Worm (Caenorhabditis elegans) whole organism, late embryonic: ENCODE measurements around the gene mmad-1.

Experiments
- C08G9.2 ChIP-seq: sonication (generic microtip); optimal IDR thresholded peaks from 2 replicates; lab custom pipeline; 2016; ENCODE audit warnings: mild to moderate bottlenecking, missing genetic modification characterization, moderate library complexity, missing compliant biosample characterization
- C38D4.7 ChIP-seq: fragments of 200-800 bp; sonication (Bioruptor generic); optimal IDR thresholded peaks from 2 replicates; lab custom pipeline; 2018; ENCODE audit warnings: mild to moderate bottlenecking, missing genetic modification characterization, moderate library complexity, missing compliant biosample characterization
- T23F11.4 ChIP-seq: fragments of 200-800 bp; sonication (Bioruptor generic); optimal IDR thresholded peaks from 2 replicates; lab custom pipeline; 2018; ENCODE audit warnings: mild to moderate bottlenecking, missing genetic modification characterization, missing compliant biosample characterization
- ama-1 ChIP-seq: fragments of 150-350 bp; optimal IDR thresholded peaks from 2 replicates; lab custom pipeline; 2014
- ceh-18 ChIP-seq: sonication (generic microtip); optimal IDR thresholded peaks from 2 replicates; lab custom pipeline; 2016; ENCODE audit warnings: missing genetic modification characterization, missing compliant biosample characterization
- ceh-2 ChIP-seq: sonication (generic microtip); optimal IDR thresholded peaks from 2 replicates; lab custom pipeline; 2016; ENCODE audit warnings: missing genotype, missing genetic modification characterization, missing compliant biosample characterization
- ceh-22 ChIP-seq: sonication (generic microtip); optimal IDR thresholded peaks from 2 replicates; lab custom pipeline; 2017; ENCODE audit warnings: missing biosample characterization, missing genetic modification characterization
- ceh-30 ChIP-seq: fragments of 150-350 bp; optimal IDR thresholded peaks from 2 replicates; lab custom pipeline; 2014; ENCODE audit warnings: missing biosample characterization, missing genetic modification characterization
- ceh-34 ChIP-seq: sonication (generic microtip); optimal IDR thresholded peaks from 2 replicates; lab custom pipeline; 2016; ENCODE audit warnings: mild to moderate bottlenecking, missing genetic modification characterization, missing compliant biosample characterization
- ceh-45 ChIP-seq: fragments of 200-800 bp; sonication (Bioruptor generic); IDR thresholded peaks from 2 replicates; pipeline ENCODE4 v1.3.6; 2022; ENCODE audit warnings: missing genetic modification reagents, missing genetic modification characterization, missing compliant biosample characterization
- ceh-9 ChIP-seq: sonication (generic microtip); optimal IDR thresholded peaks from 2 replicates; lab custom pipeline; 2016; ENCODE audit warnings: mild to moderate bottlenecking, missing genetic modification characterization, inconsistent platforms, missing compliant biosample characterization
- elt-2 ChIP-seq: sonication (generic microtip); optimal IDR thresholded peaks from 2 replicates; lab custom pipeline; 2016; ENCODE audit warnings: missing genetic modification reagents, missing genetic modification characterization, missing compliant biosample characterization
- eyg-1 ChIP-seq: sonication (generic microtip); optimal IDR thresholded peaks from 2 replicates; lab custom pipeline; 2016; ENCODE audit warnings: missing genotype, missing genetic modification characterization, missing compliant biosample characterization
- fax-1 ChIP-seq: sonication (generic microtip); optimal IDR thresholded peaks from 2 replicates; lab custom pipeline; 2016; ENCODE audit warnings: missing genotype, missing genetic modification characterization, missing compliant biosample characterization
- hlh-13 ChIP-seq: fragments of 200-800 bp; sonication (Bioruptor generic); optimal IDR thresholded peaks from 2 replicates; lab custom pipeline; 2018; ENCODE audit warnings: mild to moderate bottlenecking, missing genetic modification characterization, missing compliant biosample characterization
- hlh-15 ChIP-seq: sonication (generic microtip); optimal IDR thresholded peaks from 2 replicates; lab custom pipeline; 2016; ENCODE audit warnings: missing genetic modification characterization, missing compliant biosample characterization
- hlh-30 ChIP-seq: sonication (generic microtip); optimal IDR thresholded peaks from 2 replicates; lab custom pipeline; 2017; ENCODE audit warnings: antibody characterized with exemption, missing genetic modification characterization, missing compliant biosample characterization; ENCODE audit not compliant: insufficient read depth
- lim-6 ChIP-seq: sonication (generic microtip); optimal IDR thresholded peaks from 2 replicates; lab custom pipeline; 2016; ENCODE audit warnings: missing genetic modification characterization, missing compliant biosample characterization
- madf-2 ChIP-seq: sonication (generic microtip); optimal IDR thresholded peaks from 2 replicates; lab custom pipeline; 2017; ENCODE audit warnings: missing genetic modification characterization, missing compliant biosample characterization
- mec-3 ChIP-seq: sonication (generic microtip); optimal IDR thresholded peaks from 2 replicates; lab custom pipeline; 2016; ENCODE audit warnings: borderline replicate concordance, missing genetic modification characterization, missing compliant biosample characterization
- nhr-11 ChIP-seq: fragments of 150-350 bp; optimal IDR thresholded peaks from 2 replicates; lab custom pipeline; 2014; ENCODE audit warnings: missing biosample characterization, missing genetic modification characterization
- npax-4 ChIP-seq: sonication (generic microtip); optimal IDR thresholded peaks from 2 replicates; lab custom pipeline; 2016; ENCODE audit warnings: missing genetic modification characterization, missing compliant biosample characterization
- odd-2 ChIP-seq: sonication (generic microtip); optimal IDR thresholded peaks from 2 replicates; lab custom pipeline; 2017; ENCODE audit warnings: antibody characterized with exemption, mild to moderate bottlenecking, missing genetic modification characterization, missing compliant biosample characterization
- pag-3 ChIP-seq: sonication (generic microtip); optimal IDR thresholded peaks from 2 replicates; lab custom pipeline; 2016; ENCODE audit warnings: missing compliant biosample characterization, missing genetic modification characterization, borderline replicate concordance
- pax-1 ChIP-seq: fragments of 150-350 bp; optimal IDR thresholded peaks from 2 replicates; lab custom pipeline; 2014; ENCODE audit warnings: missing biosample characterization, missing genetic modification characterization
- pha-2 ChIP-seq: sonication (generic microtip); optimal IDR thresholded peaks from 2 replicates; lab custom pipeline; 2017; ENCODE audit warnings: mild to moderate bottlenecking, missing genetic modification characterization, missing compliant biosample characterization
- pha-4 ChIP-seq: fragments of 150-350 bp; optimal IDR thresholded peaks from 2 replicates; lab custom pipeline; 2018; ENCODE audit warnings: missing biosample characterization, missing genetic modification reagents, missing genetic modification characterization
- ref-2 ChIP-seq: sonication (generic microtip); optimal IDR thresholded peaks from 2 replicates; lab custom pipeline; 2016; ENCODE audit warnings: missing genetic modification characterization, missing compliant biosample characterization
- rnt-1 ChIP-seq: sonication (generic microtip); optimal IDR thresholded peaks from 2 replicates; lab custom pipeline; 2016; ENCODE audit warnings: missing genetic modification characterization, missing compliant biosample characterization
- sox-2 ChIP-seq: fragments of 200-800 bp; sonication (Bioruptor generic); IDR thresholded peaks from 2 replicates; pipeline ENCODE4 v1.3.6; 2022; ENCODE audit warnings: missing genetic modification reagents, missing genetic modification characterization, missing compliant biosample characterization
- syd-9 ChIP-seq: sonication (generic microtip); optimal IDR thresholded peaks from 2 replicates; lab custom pipeline; 2016; ENCODE audit warnings: mild to moderate bottlenecking, missing genetic modification characterization, moderate library complexity, missing compliant biosample characterization
- tbx-2 ChIP-seq: sonication (generic microtip); optimal IDR thresholded peaks from 2 replicates; lab custom pipeline; 2016; ENCODE audit warnings: missing genetic modification characterization, missing compliant biosample characterization
- tbx-7 ChIP-seq: sonication (generic microtip); optimal IDR thresholded peaks from 2 replicates; lab custom pipeline; 2016; ENCODE audit warnings: missing genotype, missing genetic modification characterization, missing compliant biosample characterization
- unc-42 ChIP-seq: sonication (generic microtip); optimal IDR thresholded peaks from 2 replicates; lab custom pipeline; 2016; ENCODE audit warnings: missing genotype, missing genetic modification characterization, missing compliant biosample characterization
- unc-86 ChIP-seq: sonication (generic microtip); optimal IDR thresholded peaks from 2 replicates; lab custom pipeline; 2016; ENCODE audit warnings: missing genetic modification characterization, missing compliant biosample characterization

The mmad-1 gene

ce11 chrIII:13561233-13561632, 12.4 kb upstream of the mmad-1 start:
- TF ChIP-seq fax-1 (tag; lab: Kevin White, UChicago) (no peak), pha-4 (tag; lab: Kevin White, UChicago) (no peak), hlh-15 (no peak), eyg-1 (no peak), lim-6 (tag; lab: Kevin White, UChicago) (no peak), hlh-13 (GFP tag; lab: Kevin White, UChicago) (no peak), npax-4 (tag; lab: Kevin White, UChicago) (no peak), ama-1 (lab: Kevin White, UChicago) (no peak), ceh-18 (tag; lab: Kevin White, UChicago) (no peak), ceh-22 (tag; lab: Kevin White, UChicago) (no peak), ref-2 (tag; lab: Kevin White, UChicago) (no peak), unc-42 (tag; lab: Kevin White, UChicago) (no peak), tbx-2 (tag; lab: Kevin White, UChicago) (no peak)

- no peak for TF ChIP-seq rnt-1 (tag; lab: Kevin White, UChicago)
Observed at ce11 chrIII:13560715-13561114, 11.9 kb upstream of the mmad-1 start.

ce11 chrIII:13556039-13556438, 7.2 kb upstream of the mmad-1 start:
- TF ChIP-seq T23F11.4 (GFP tag; lab: Kevin White, UChicago) = no peak
- TF ChIP-seq pax-1 (tag; lab: Kevin White, UChicago) = no peak
- TF ChIP-seq fax-1 (tag; lab: Kevin White, UChicago) = no peak
- no peak for TF ChIP-seq elt-2 (tag; lab: Kevin White, UChicago)
- TF ChIP-seq hlh-30 (tag; lab: Kevin White, UChicago) = no peak
- TF ChIP-seq lim-6 (tag; lab: Kevin White, UChicago) = no peak
- TF ChIP-seq C08G9.2 (tag; lab: Kevin White, UChicago) = no peak
- TF ChIP-seq sox-2 (GFP tag; lab: Robert Waterston, UW) = no peak
- TF ChIP-seq syd-9 (tag; lab: Kevin White, UChicago) = no peak
- no peak for TF ChIP-seq pha-2 (tag; lab: Kevin White, UChicago)
- no peak for TF ChIP-seq ceh-30 (tag; lab: Kevin White, UChicago)
- TF ChIP-seq unc-86 (tag; lab: Kevin White, UChicago) = no peak
- TF ChIP-seq ceh-34 (tag; lab: Kevin White, UChicago) = no peak
- no peak for TF ChIP-seq nhr-11 (tag; lab: Kevin White, UChicago)
- no peak for TF ChIP-seq pag-3
- no peak for TF ChIP-seq tbx-7 (tag; lab: Kevin White, UChicago)
- TF ChIP-seq hlh-15 = no peak
- TF ChIP-seq odd-2 (tag; lab: Kevin White, UChicago) = no peak
- TF ChIP-seq madf-2 (tag; lab: Kevin White, UChicago) = no peak
- no peak for TF ChIP-seq C38D4.7 (GFP tag; lab: Kevin White, UChicago)

- no peak for TF ChIP-seq C08G9.2 (tag; lab: Kevin White, UChicago)
- TF ChIP-seq syd-9 (tag; lab: Kevin White, UChicago) = no peak
- no peak for TF ChIP-seq npax-4 (tag; lab: Kevin White, UChicago)
- TF ChIP-seq ceh-45 (GFP tag; lab: Robert Waterston, UW) = no peak
Observed at ce11 chrIII:13555234-13555633, 6.4 kb upstream of the mmad-1 start, which contains the start of gene scav-2. Gene scav-2, minus strand, starts transcription at chrIII:13555334.

ce11 chrIII:13549960-13550359, 1.2 kb upstream of the mmad-1 start:
- TF ChIP-seq ceh-2 (tag; lab: Kevin White, UChicago) = no peak
- no peak for TF ChIP-seq T23F11.4 (GFP tag; lab: Kevin White, UChicago)
- no peak for TF ChIP-seq ceh-9
- TF ChIP-seq pha-2 (tag; lab: Kevin White, UChicago) = no peak
- no peak for TF ChIP-seq mec-3
- TF ChIP-seq eyg-1 = no peak
- no peak for TF ChIP-seq sox-2 (GFP tag; lab: Robert Waterston, UW)
